Worm (Caenorhabditis elegans): ENCODE results near the gene plpp-1.1.

DNA sequence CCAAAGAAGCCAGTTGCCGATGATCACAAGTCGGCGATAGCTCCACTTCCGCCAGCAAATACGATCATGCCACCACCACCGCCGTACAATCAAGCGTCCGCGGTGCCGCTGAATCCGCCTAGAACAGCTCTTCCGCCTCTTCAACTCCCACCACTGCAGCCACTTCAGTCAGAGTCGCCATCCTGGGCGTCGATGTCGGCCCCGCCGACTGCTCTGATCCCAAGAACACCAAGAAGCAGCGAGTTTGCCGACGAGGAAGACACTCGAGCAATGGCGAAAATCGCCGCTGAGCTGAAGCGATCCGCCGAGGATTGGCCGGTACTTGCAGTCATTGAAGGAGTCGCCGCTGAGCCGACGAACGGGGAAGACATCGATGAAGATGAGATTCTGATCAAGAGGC lies 40.3 kb upstream of the plpp-1.1 start:
- TF ChIP-seq T22C8.4 (GFP tag; IDR thresholded peaks at IDR 0.05) (no peak), cog-1 (tag; optimal IDR thresholded peaks at IDR 0.05) (no peak), ztf-23 (GFP tag; IDR thresholded peaks at IDR 0.05) (no peak), flt-1 (GFP tag; IDR thresholded peaks at IDR 0.05) (no peak), med-1 (GFP tag; optimal IDR thresholded peaks at IDR 0.05; ENCODE audit: insufficient read depth) (no peak), klf-2 (GFP tag; conservative IDR thresholded peaks at IDR 0.05) (no peak)
